Worm (Caenorhabditis elegans): ENCODE measurements around the gene smap-1.

ce11 chrIII:10746406-10746807 is 6.8 kb upstream of the smap-1 start:
- TF ChIP-seq pat-9 (tag; optimal IDR thresholded peaks at IDR 0.05): no peak
- TF ChIP-seq nhr-11 (tag; optimal IDR thresholded peaks at IDR 0.05): no peak
